Comparison of ENCODE assay signal across 4 worm cellular contexts in genomic region chrII:14856922-14857321, ce11.
A peak's percentile ranks its signal among the peaks of the same experiment; 100 is the strongest.
TF ChIP-seq lines count a peak whose summit lies in the region.

TSS of gene rbm-28 (plus strand) at chrII:14857259.

TF ChIP-seq in whole organism, L2 larva, 48 proteins besides CTCF, POLR2A, EP300 and RAD21:
- no peak for TF ChIP-seq ZK546.5 (tag; optimal IDR thresholded peaks at IDR 0.05; lab: Kevin White, UChicago)
- no peak for TF ChIP-seq lin-39 (tag; optimal IDR thresholded peaks at IDR 0.05; lab: Kevin White, UChicago)
- peak; percentile 31 for TF ChIP-seq C34F6.9 (tag; optimal IDR thresholded peaks at IDR 0.05; lab: Kevin White, UChicago)
- TF ChIP-seq F13H6.1 (tag; optimal IDR thresholded peaks at IDR 0.05; lab: Kevin White, UChicago): no peak
- TF ChIP-seq ama-1 (optimal IDR thresholded peaks at IDR 0.05; lab: Kevin White, UChicago): no peak
- TF ChIP-seq ceh-16 (tag; optimal IDR thresholded peaks at IDR 0.05; lab: Kevin White, UChicago): no peak
- TF ChIP-seq lsy-2 (tag; optimal IDR thresholded peaks at IDR 0.05; lab: Kevin White, UChicago): peak in 1 of 2 experiments; percentile 55
- no peak for TF ChIP-seq alr-1 (tag; optimal IDR thresholded peaks at IDR 0.05; lab: Kevin White, UChicago)
- no peak for TF ChIP-seq nhr-23 (tag; optimal IDR thresholded peaks at IDR 0.05; lab: Kevin White, UChicago)
- TF ChIP-seq unc-55 (GFP tag; optimal IDR thresholded peaks at IDR 0.05; lab: Kevin White, UChicago): no peak
- no peak for TF ChIP-seq dmd-4 (tag; optimal IDR thresholded peaks at IDR 0.05; lab: Kevin White, UChicago)
- no peak for TF ChIP-seq ztf-1 (GFP tag; conservative IDR thresholded peaks at IDR 0.05; lab: Robert Waterston, UW)
- no peak for TF ChIP-seq aly-2 (tag; optimal IDR thresholded peaks at IDR 0.05; lab: Kevin White, UChicago)
- peak; percentile 19 for TF ChIP-seq sma-3 (GFP tag; optimal IDR thresholded peaks at IDR 0.05; lab: Kevin White, UChicago)
- peak; percentile 85 for TF ChIP-seq gmeb-1 (tag; optimal IDR thresholded peaks at IDR 0.05; lab: Kevin White, UChicago)
- TF ChIP-seq Y55F3AM.14 (GFP tag; optimal IDR thresholded peaks at IDR 0.05; lab: Kevin White, UChicago): no peak

TF ChIP-seq in whole organism, L4 larva, 104 proteins besides CTCF, POLR2A, EP300 and RAD21:
- TF ChIP-seq nhr-76 (tag; optimal IDR thresholded peaks at IDR 0.05; lab: Kevin White, UChicago): no peak
- TF ChIP-seq ztf-7 (tag; optimal IDR thresholded peaks at IDR 0.05; lab: Kevin White, UChicago): no peak
- TF ChIP-seq lsy-2 (tag; optimal IDR thresholded peaks at IDR 0.05; lab: Kevin White, UChicago): peak in 1 of 2 experiments; percentile 49
- peak in 1 of 2 experiments; percentile 79 for TF ChIP-seq hif-1 (tag; optimal IDR thresholded peaks at IDR 0.05; lab: Kevin White, UChicago)
- TF ChIP-seq vab-7 (GFP tag; IDR thresholded peaks at IDR 0.05; lab: Robert Waterston, UW): 0 out of 2 replicates have a peak, but pooled peaks have one; percentile 8
- peak; percentile 59 for TF ChIP-seq unc-130 (GFP tag; optimal IDR thresholded peaks at IDR 0.05; lab: Kevin White, UChicago)
- TF ChIP-seq dpl-1 (GFP tag; optimal IDR thresholded peaks at IDR 0.05; lab: Kevin White, UChicago): peak; percentile 88
- peak; percentile 95 for TF ChIP-seq mes-2 (tag; optimal IDR thresholded peaks at IDR 0.05; lab: Kevin White, UChicago; ENCODE audit: poor library complexity, severe bottlenecking)

TF ChIP-seq in whole organism, late embryonic, 69 proteins besides CTCF, POLR2A, EP300 and RAD21 (continues in another document):
- no peak for TF ChIP-seq Y22D7AL.16 (tag; optimal IDR thresholded peaks at IDR 0.05; lab: Kevin White, UChicago)
- TF ChIP-seq che-1 (tag; optimal IDR thresholded peaks at IDR 0.05; lab: Kevin White, UChicago): peak; percentile 39
- no peak for TF ChIP-seq sox-4 (tag; optimal IDR thresholded peaks at IDR 0.05; lab: Kevin White, UChicago)
- TF ChIP-seq hlh-13 (GFP tag; optimal IDR thresholded peaks at IDR 0.05; lab: Kevin White, UChicago): no peak
- no peak for TF ChIP-seq pax-1 (tag; optimal IDR thresholded peaks at IDR 0.05; lab: Kevin White, UChicago)
- TF ChIP-seq pros-1 (tag; optimal IDR thresholded peaks at IDR 0.05; lab: Kevin White, UChicago): no peak
- TF ChIP-seq hlh-30 (tag; optimal IDR thresholded peaks at IDR 0.05; lab: Kevin White, UChicago; ENCODE audit: insufficient read depth): no peak
- TF ChIP-seq eyg-1 (tag; optimal IDR thresholded peaks at IDR 0.05; lab: Kevin White, UChicago): no peak
- TF ChIP-seq pha-4 (tag; optimal IDR thresholded peaks at IDR 0.05; lab: Kevin White, UChicago): no peak
- no peak for TF ChIP-seq fax-1 (tag; optimal IDR thresholded peaks at IDR 0.05; lab: Kevin White, UChicago)
- no peak for TF ChIP-seq K09A11.1 (tag; optimal IDR thresholded peaks at IDR 0.05; lab: Kevin White, UChicago; ENCODE audit: insufficient read depth)
- no peak for TF ChIP-seq gmeb-2 (tag; optimal IDR thresholded peaks at IDR 0.05; lab: Kevin White, UChicago)
- peak; percentile 66 for TF ChIP-seq hlh-8 (tag; optimal IDR thresholded peaks at IDR 0.05; lab: Kevin White, UChicago)
- TF ChIP-seq ets-4 (tag; optimal IDR thresholded peaks at IDR 0.05; lab: Kevin White, UChicago): peak; percentile 59
- TF ChIP-seq F13H6.1 (tag; optimal IDR thresholded peaks at IDR 0.05; lab: Kevin White, UChicago): no peak
- TF ChIP-seq dve-1 (tag; optimal IDR thresholded peaks at IDR 0.05; lab: Kevin White, UChicago): no peak
- no peak for TF ChIP-seq ceh-14 (tag; optimal IDR thresholded peaks at IDR 0.05; lab: Kevin White, UChicago)
- TF ChIP-seq npax-4 (tag; optimal IDR thresholded peaks at IDR 0.05; lab: Kevin White, UChicago): no peak
- TF ChIP-seq lin-11 (tag; optimal IDR thresholded peaks at IDR 0.05; lab: Kevin White, UChicago): no peak
- peak; percentile 24 for TF ChIP-seq pha-2 (tag; optimal IDR thresholded peaks at IDR 0.05; lab: Kevin White, UChicago)
- TF ChIP-seq rnt-1 (tag; optimal IDR thresholded peaks at IDR 0.05; lab: Kevin White, UChicago): no peak
- no peak for TF ChIP-seq ahr-1 (tag; optimal IDR thresholded peaks at IDR 0.05; lab: Kevin White, UChicago)
- no peak for TF ChIP-seq ceh-48 (tag; optimal IDR thresholded peaks at IDR 0.05; lab: Kevin White, UChicago)
- no peak for TF ChIP-seq dmd-4 (tag; optimal IDR thresholded peaks at IDR 0.05; lab: Kevin White, UChicago; ENCODE audit: borderline replicate concordance)
- TF ChIP-seq pqm-1 (tag; optimal IDR thresholded peaks at IDR 0.05; lab: Kevin White, UChicago): no peak
- no peak for TF ChIP-seq ztf-16 (tag; optimal IDR thresholded peaks at IDR 0.05; lab: Kevin White, UChicago)
- TF ChIP-seq lim-6 (tag; optimal IDR thresholded peaks at IDR 0.05; lab: Kevin White, UChicago): no peak
- no peak for TF ChIP-seq ceh-30 (tag; optimal IDR thresholded peaks at IDR 0.05; lab: Kevin White, UChicago)
- peak; percentile 1 for TF ChIP-seq ceh-19 (GFP tag; optimal IDR thresholded peaks at IDR 0.05; lab: Kevin White, UChicago)
- TF ChIP-seq hlh-6 (tag; optimal IDR thresholded peaks at IDR 0.05; lab: Kevin White, UChicago): no peak
- TF ChIP-seq elt-2 (tag; optimal IDR thresholded peaks at IDR 0.05; lab: Kevin White, UChicago): peak; percentile 47
- TF ChIP-seq tbx-7 (tag; optimal IDR thresholded peaks at IDR 0.05; lab: Kevin White, UChicago): peak; percentile 44
- peak; percentile 49 for TF ChIP-seq zip-5 (tag; optimal IDR thresholded peaks at IDR 0.05; lab: Kevin White, UChicago)
- no peak for TF ChIP-seq sdc-2 (tag; optimal IDR thresholded peaks at IDR 0.05; lab: Kevin White, UChicago)
- peak; percentile 14 for TF ChIP-seq tbx-2 (tag; optimal IDR thresholded peaks at IDR 0.05; lab: Kevin White, UChicago)
- no peak for TF ChIP-seq ceh-45 (GFP tag; IDR thresholded peaks at IDR 0.05; lab: Robert Waterston, UW)
- no peak for TF ChIP-seq unc-86 (tag; optimal IDR thresholded peaks at IDR 0.05; lab: Kevin White, UChicago)

TF ChIP-seq in whole organism, mixed stage, embryonic, 35 proteins besides CTCF, POLR2A, EP300 and RAD21:
- TF ChIP-seq ces-1 (GFP tag; optimal IDR thresholded peaks at IDR 0.05; lab: Kevin White, UChicago) (peak; percentile 33), sptf-1 (tag; optimal IDR thresholded peaks at IDR 0.05; lab: Kevin White, UChicago) (peak; percentile 26), zip-8 (tag; optimal IDR thresholded peaks at IDR 0.05; lab: Kevin White, UChicago) (no peak), M03D4.4 (tag; optimal IDR thresholded peaks at IDR 0.05; lab: Kevin White, UChicago) (no peak), mep-1 (tag; optimal IDR thresholded peaks at IDR 0.05; lab: Kevin White, UChicago) (peak; percentile 9)
